Worm (Caenorhabditis elegans): Measurements from ENCODE around the gene trim-21.

trim-21 gene

ce11 chrII:2304575-2304974, 8.1 kb downstream of the trim-21 start:
- TF ChIP-seq egl-27 (tag; optimal IDR thresholded peaks at IDR 0.05) = no peak
- no peak for TF ChIP-seq ctbp-1 (GFP tag; IDR thresholded peaks at IDR 0.05)
- no peak for TF ChIP-seq T20F7.1 (GFP tag; optimal IDR thresholded peaks at IDR 0.05)
- no peak for TF ChIP-seq Y105C5A.15 (GFP tag; IDR thresholded peaks at IDR 0.05)
- TF ChIP-seq daf-12 (tag; optimal IDR thresholded peaks at IDR 0.05) = no peak
- TF ChIP-seq attf-4 (tag; optimal IDR thresholded peaks at IDR 0.05) = no peak
- TF ChIP-seq php-3 (GFP tag; IDR thresholded peaks at IDR 0.05) = no peak
- peak; percentile 23 for TF ChIP-seq aha-1 (tag)
- no peak for TF ChIP-seq nhr-48 (tag; optimal IDR thresholded peaks at IDR 0.05)

- TF ChIP-seq T20F7.1 (GFP tag; optimal IDR thresholded peaks at IDR 0.05) (no peak), T26A8.4 (GFP tag; IDR thresholded peaks at IDR 0.05) (no peak), Y105C5A.15 (GFP tag; IDR thresholded peaks at IDR 0.05) (no peak), rbr-2 (tag; optimal IDR thresholded peaks at IDR 0.05) (no peak), mxl-2 (GFP tag; conservative IDR thresholded peaks at IDR 0.05) (no peak), nhr-111 (GFP tag; optimal IDR thresholded peaks at IDR 0.05) (no peak), duxl-1 (tag; optimal IDR thresholded peaks at IDR 0.05; ENCODE audit: poor library complexity) (no peak), ceh-62 (tag; optimal IDR thresholded peaks at IDR 0.05) (no peak), ztf-11 (tag; optimal IDR thresholded peaks at IDR 0.05) (no peak), aly-2 (tag; optimal IDR thresholded peaks at IDR 0.05) (no peak), tra-1 (GFP tag; IDR thresholded peaks at IDR 0.05) (no peak), zfp-2 (tag; optimal IDR thresholded peaks at IDR 0.05) (no peak), skn-1 (tag; optimal IDR thresholded peaks at IDR 0.05) (no peak), Y48G9A.11 (GFP tag; IDR thresholded peaks at IDR 0.05) (no peak), lin-15B (tag; optimal IDR thresholded peaks at IDR 0.05) (no peak)
These were observed 10.3 kb downstream of the trim-21 start, which contains the start of gene B0281.6 for ce11 chrII:2302330-2302729. B0281.6 (minus strand) TSS chrII:2302430.

- TF ChIP-seq aha-1 (tag) (peak; percentile 29), hlh-11 (tag; optimal IDR thresholded peaks at IDR 0.05) (no peak)
These were observed 11.8 kb downstream of the trim-21 start, which contains the start of gene B0281.5 for ce11 chrII:2300861-2301260. B0281.5 (minus strand) TSS chrII:2300961.

ce11 chrII:2298742-2299141, 13.9 kb downstream of the trim-21 start, which contains the start of gene B0281.4:
B0281.4 (minus strand) TSS chrII:2298842.
- TF ChIP-seq pha-4 (GFP tag; IDR thresholded peaks at IDR 0.05) = no peak
- no peak for TF ChIP-seq pha-4 (tag; optimal IDR thresholded peaks at IDR 0.05)
- TF ChIP-seq aha-1 (tag) = no peak
- TF ChIP-seq dmd-8 (GFP tag; IDR thresholded peaks at IDR 0.05) = no peak
- TF ChIP-seq set-16 (GFP tag; IDR thresholded peaks at IDR 0.05) = no peak
- no peak for TF ChIP-seq ceh-20 (GFP tag; IDR thresholded peaks at IDR 0.05)
- no peak for TF ChIP-seq zfp-2 (tag; optimal IDR thresholded peaks at IDR 0.05)
- no peak for TF ChIP-seq lin-1 (GFP tag; IDR thresholded peaks at IDR 0.05)
- no peak for TF ChIP-seq zip-2 (tag; optimal IDR thresholded peaks at IDR 0.05)
- no peak for TF ChIP-seq tra-1 (GFP tag; IDR thresholded peaks at IDR 0.05)
- no peak for TF ChIP-seq F26F4.8 (GFP tag; conservative IDR thresholded peaks at IDR 0.05)
- no peak for TF ChIP-seq nhr-111 (GFP tag; optimal IDR thresholded peaks at IDR 0.05)
- TF ChIP-seq hmg-1.1 (GFP tag; IDR thresholded peaks at IDR 0.05) = no peak
- TF ChIP-seq skn-1 (tag; optimal IDR thresholded peaks at IDR 0.05) = no peak

- TF ChIP-seq daf-8 (GFP tag; IDR thresholded peaks at IDR 0.05) (no peak), nhr-6 (tag; optimal IDR thresholded peaks at IDR 0.05) (no peak), aha-1 (tag) (peak; percentile 91), egl-27 (tag; optimal IDR thresholded peaks at IDR 0.05) (no peak), unc-62 (GFP tag; optimal IDR thresholded peaks at IDR 0.05 in 1 of 2) (peak in 1 of 2 experiments; percentile 65), unc-62 (tag; optimal IDR thresholded peaks at IDR 0.05) (no peak)
These were observed 16.8 kb downstream of the trim-21 start, which contains the start of gene fbxc-25 for ce11 chrII:2295817-2296315. fbxc-25 (minus strand) TSS chrII:2296265.
